Fruit fly (Drosophila melanogaster) S2 (cell line): ENCODE results near the gene CG1789.

Experiments
- CG8478 ChIP-seq: fragments of >200 bp; optimal IDR thresholded peaks from 2 replicates; lab custom pipeline; 2018
- CTCF ChIP-seq, 2 experiments: fragments of >200 bp; optimal IDR thresholded peaks; 2 replicates each; lab custom pipeline; 2018

DNA sequence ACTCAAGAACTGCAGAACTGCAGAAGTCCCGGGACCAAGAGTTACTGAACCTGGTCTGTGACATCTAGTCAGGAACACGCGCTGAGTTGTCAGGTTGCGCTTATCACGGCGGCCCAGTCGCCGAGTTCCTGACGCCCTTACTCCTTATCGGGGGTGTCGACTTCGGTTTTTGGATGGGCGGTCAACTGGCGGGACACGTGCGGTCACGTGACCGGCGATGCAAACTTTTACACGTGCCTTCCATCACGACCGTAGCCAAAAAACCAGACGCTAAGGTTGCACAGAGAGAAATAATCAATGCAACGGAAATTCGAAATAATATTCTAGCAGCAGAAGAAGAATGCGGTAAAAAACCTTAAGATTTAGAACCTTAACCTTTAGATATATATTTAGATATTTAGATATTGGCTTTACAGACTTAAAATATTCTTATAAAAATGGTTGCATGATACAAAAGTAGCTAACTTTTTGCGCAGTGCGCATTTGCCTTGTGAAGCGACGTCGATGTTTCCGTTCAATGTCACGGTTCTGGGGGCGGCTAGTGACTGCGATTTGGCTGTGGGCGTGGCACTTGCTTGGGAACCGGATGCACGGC is 3.2 kb downstream of the CG1789 start:
- TF ChIP-seq CG8478 (lab: Kevin White, UChicago) = no peak
- no peak for TF ChIP-seq CTCF (optimal IDR thresholded peaks at IDR 0.05; lab: Kevin White, UChicago)
